Worm (Caenorhabditis elegans) whole organism, L4 larva: ENCODE measurements around the gene rer-1.

Source experiments
- F49E8.2 ChIP-seq: sonication (generic microtip); optimal IDR thresholded peaks from 2 replicates; lab custom pipeline; 2016; ENCODE audit warnings: missing compliant biosample characterization, mild to moderate bottlenecking, missing genetic modification characterization, borderline replicate concordance
- T20F7.1 ChIP-seq: fragments of 200-800 bp; sonication (Bioruptor generic); optimal IDR thresholded peaks from 2 replicates; lab custom pipeline; 2018; ENCODE audit warnings: mild to moderate bottlenecking, missing genetic modification characterization, missing compliant biosample characterization
- T26A8.4 ChIP-seq: fragments of 200-800 bp; sonication (Bioruptor generic); IDR thresholded peaks from 2 replicates; pipeline ENCODE4 v1.3.6; 2022; ENCODE audit warnings: missing genetic modification characterization, missing compliant biosample characterization
- Y105C5A.15 ChIP-seq: fragments of 200-800 bp; sonication (Bioruptor generic); IDR thresholded peaks from 2 replicates; pipeline ENCODE4 v1.3.6; 2022; ENCODE audit warnings: missing genetic modification characterization, missing compliant biosample characterization
- Y48G9A.11 ChIP-seq: fragments of 200-800 bp; sonication (Bioruptor generic); IDR thresholded peaks from 2 replicates; pipeline ENCODE4 v1.3.6; 2022; ENCODE audit warnings: missing genetic modification reagents, missing genetic modification characterization, missing compliant biosample characterization
- ZK337.2 ChIP-seq: fragments of 200-800 bp; sonication (Bioruptor generic); IDR thresholded peaks from 2 replicates; pipeline ENCODE4 v1.3.6; 2022; ENCODE audit warnings: missing genetic modification reagents, missing genetic modification characterization, missing compliant biosample characterization
- aha-1 ChIP-seq: fragments of 150-350 bp; peaks from one replicate; lab custom pipeline; 2014; ENCODE audit warnings: missing biosample characterization, missing genetic modification characterization
- aly-2 ChIP-seq: sonication (generic microtip); optimal IDR thresholded peaks from 2 replicates; lab custom pipeline; 2018; ENCODE audit warnings: missing biosample characterization, missing genetic modification characterization
- ama-1 ChIP-seq: fragments of 150-350 bp; optimal IDR thresholded peaks from 2 replicates; lab custom pipeline; 2014; ENCODE audit warnings: inconsistent platforms, mixed read lengths
- arid-1 ChIP-seq: fragments of 200-800 bp; sonication (Bioruptor generic); conservative IDR thresholded peaks from 2 replicates; pipeline ENCODE4 v1.3.6; 2022; ENCODE audit warnings: missing genetic modification reagents, missing genetic modification characterization, missing compliant biosample characterization
- ceh-28 ChIP-seq: fragments of 150-350 bp; optimal IDR thresholded peaks from 2 replicates; lab custom pipeline; 2014; ENCODE audit warnings: missing biosample characterization, missing genetic modification reagents, missing genetic modification characterization
- ceh-32 ChIP-seq: sonication (generic microtip); optimal IDR thresholded peaks from 2 replicates; lab custom pipeline; 2016; ENCODE audit warnings: mild to moderate bottlenecking, missing genetic modification characterization, missing compliant biosample characterization; ENCODE audit not compliant: poor library complexity
- ceh-82 ChIP-seq: sonication (generic microtip); optimal IDR thresholded peaks from 2 replicates; lab custom pipeline; 2017; ENCODE audit warnings: missing biosample characterization, missing genetic modification characterization
- cey-2 ChIP-seq: sonication (generic microtip); optimal IDR thresholded peaks from 3 replicates; lab custom pipeline; 2017; ENCODE audit warnings: missing genetic modification characterization, mild to moderate bottlenecking, missing compliant biosample characterization, antibody characterized with exemption, borderline replicate concordance; ENCODE audit not compliant: insufficient read depth
- daf-12 ChIP-seq: fragments of 150-350 bp; optimal IDR thresholded peaks from 2 replicates; lab custom pipeline; 2014; ENCODE audit warnings: missing biosample characterization, missing genetic modification reagents, missing genetic modification characterization
- daf-16 ChIP-seq, 3 experiments: sonication (generic microtip); optimal IDR thresholded peaks; 2 replicates each; lab custom pipeline; 2016 to 2017; ENCODE audit warnings: missing genetic modification characterization in 3 of 3, missing genetic modification reagents in 3 of 3, mild to moderate bottlenecking in 2 of 3, missing compliant biosample characterization in 2 of 3, missing biosample characterization in 1 of 3, moderate library complexity in 1 of 3
- daf-19 ChIP-seq: fragments of 200-800 bp; sonication (Bioruptor generic); conservative IDR thresholded peaks from 2 replicates; pipeline ENCODE4 v1.3.6; 2022; ENCODE audit warnings: missing genetic modification characterization, missing compliant biosample characterization
- dmd-8 ChIP-seq: fragments of 200-800 bp; sonication (Bioruptor generic); IDR thresholded peaks from 2 replicates; pipeline ENCODE4 v1.3.6; 2022; ENCODE audit warnings: missing genetic modification characterization, missing compliant biosample characterization
- dmd-9 ChIP-seq: fragments of 200-800 bp; sonication (Bioruptor generic); IDR thresholded peaks from 2 replicates; pipeline ENCODE4 v1.3.6; 2022; ENCODE audit warnings: missing genetic modification reagents, missing genetic modification characterization, missing compliant biosample characterization
- fkh-10 ChIP-seq: fragments of 150-350 bp; optimal IDR thresholded peaks from 2 replicates; lab custom pipeline; 2014; ENCODE audit warnings: missing biosample characterization, missing genetic modification reagents, missing genetic modification characterization
- fos-1 ChIP-seq: fragments of 150-350 bp; optimal IDR thresholded peaks from 2 replicates; lab custom pipeline; 2014; ENCODE audit warnings: missing biosample characterization, missing genetic modification characterization
- jun-1 ChIP-seq: fragments of 150-350 bp; optimal IDR thresholded peaks from 2 replicates; lab custom pipeline; 2014; ENCODE audit warnings: missing biosample characterization, missing genetic modification reagents, missing genetic modification characterization
- lin-29 ChIP-seq: fragments of 200-800 bp; sonication (Bioruptor generic); IDR thresholded peaks from 2 replicates; pipeline ENCODE4 v1.3.6; 2022; ENCODE audit warnings: missing genetic modification reagents, missing genetic modification characterization, missing compliant biosample characterization
- lin-38 ChIP-seq: fragments of 200-800 bp; sonication (Bioruptor generic); IDR thresholded peaks from 2 replicates; pipeline ENCODE4 v1.3.6; 2022; ENCODE audit warnings: missing genetic modification reagents, missing genetic modification characterization, missing compliant biosample characterization
- mdl-1 ChIP-seq, 2 experiments: fragments of 150-350 bp in 1 of 2; sonication (generic microtip) in 1 of 2; optimal IDR thresholded peaks; 2 replicates each; lab custom pipeline; 2014 to 2017; ENCODE audit warnings: missing biosample characterization in 2 of 2, missing genetic modification characterization in 2 of 2
- mes-2 ChIP-seq: sonication (generic microtip); optimal IDR thresholded peaks from 2 replicates; lab custom pipeline; 2016; ENCODE audit warnings: missing genotype, mild to moderate bottlenecking, missing genetic modification characterization, missing compliant biosample characterization; ENCODE audit not compliant: poor library complexity, severe bottlenecking
- mxl-2 ChIP-seq: fragments of 200-800 bp; sonication (Bioruptor generic); conservative IDR thresholded peaks from 2 replicates; pipeline ENCODE4 v1.3.6; 2022; ENCODE audit warnings: missing genetic modification reagents, missing genetic modification characterization, missing compliant biosample characterization
- mxl-3 ChIP-seq: fragments of 200-800 bp; sonication (Bioruptor generic); optimal IDR thresholded peaks from 2 replicates; lab custom pipeline; 2018; ENCODE audit warnings: mild to moderate bottlenecking, missing genetic modification characterization, missing compliant biosample characterization
- nhr-102 ChIP-seq: sonication (generic microtip); optimal IDR thresholded peaks from 2 replicates; lab custom pipeline; 2016; ENCODE audit warnings: mild to moderate bottlenecking, missing genetic modification characterization, moderate library complexity, missing compliant biosample characterization
- nhr-11 ChIP-seq: fragments of 150-350 bp; optimal IDR thresholded peaks from 2 replicates; lab custom pipeline; 2014; ENCODE audit warnings: missing biosample characterization, missing genetic modification characterization
- nhr-28 ChIP-seq: fragments of 150-350 bp; optimal IDR thresholded peaks from 2 replicates; lab custom pipeline; 2014; ENCODE audit warnings: missing biosample characterization, missing genetic modification characterization
- nhr-48 ChIP-seq: sonication (generic microtip); optimal IDR thresholded peaks from 2 replicates; lab custom pipeline; 2016; ENCODE audit warnings: mild to moderate bottlenecking, missing genetic modification characterization, missing compliant biosample characterization
- pha-4 ChIP-seq, 2 experiments: fragments of 150-350 bp in 1 of 2; fragments of 200-800 bp in 1 of 2; sonication (Bioruptor generic) in 1 of 2; IDR thresholded peaks in 1 of 2; optimal IDR thresholded peaks in 1 of 2; 2 replicates each; pipeline versions ENCODE4 v1.3.6 to Lab custom; 2014 to 2022; ENCODE audit warnings: missing genetic modification characterization in 2 of 2, missing genetic modification reagents in 2 of 2, missing biosample characterization in 1 of 2, missing compliant biosample characterization in 1 of 2
- php-3 ChIP-seq: fragments of 200-800 bp; sonication (Bioruptor generic); IDR thresholded peaks from 2 replicates; pipeline ENCODE4 v1.3.6; 2022; ENCODE audit warnings: missing genetic modification reagents, missing genetic modification characterization, missing compliant biosample characterization
- rbr-2 ChIP-seq: sonication (generic microtip); optimal IDR thresholded peaks from 2 replicates; lab custom pipeline; 2016; ENCODE audit warnings: missing genotype, missing genetic modification characterization, missing compliant biosample characterization
- sdz-12 ChIP-seq: fragments of 200-800 bp; sonication (Bioruptor generic); optimal IDR thresholded peaks from 2 replicates; lab custom pipeline; 2018; ENCODE audit warnings: mild to moderate bottlenecking, missing genetic modification characterization, missing compliant biosample characterization
- snpc-4 ChIP-seq: fragments of 150-350 bp; optimal IDR thresholded peaks from 2 replicates; lab custom pipeline; 2014; ENCODE audit warnings: missing biosample characterization, missing genetic modification characterization
- spr-3 ChIP-seq: fragments of 200-800 bp; sonication (Bioruptor generic); optimal IDR thresholded peaks from 2 replicates; lab custom pipeline; 2018; ENCODE audit warnings: mild to moderate bottlenecking, missing genetic modification characterization, missing compliant biosample characterization
- unc-39 ChIP-seq: sonication (generic microtip); optimal IDR thresholded peaks from 2 replicates; lab custom pipeline; 2017; ENCODE audit warnings: missing biosample characterization, missing genetic modification characterization
- unc-62 ChIP-seq, 3 experiments: fragments of 150-350 bp in 1 of 3; sonication (generic microtip); optimal IDR thresholded peaks in 2 of 3; peaks in 1 of 3; 1 replicate in 1 of 3; 2 replicates in 2 of 3; lab custom pipeline; 2014 to 2017; ENCODE audit warnings: missing biosample characterization in 3 of 3, missing genetic modification characterization in 3 of 3, missing genetic modification reagents in 3 of 3, missing genotype in 1 of 3
- zfp-2 ChIP-seq: sonication (generic microtip); optimal IDR thresholded peaks from 2 replicates; lab custom pipeline; 2016; ENCODE audit warnings: mild to moderate bottlenecking, missing genetic modification characterization, missing compliant biosample characterization
- zfp-3 ChIP-seq: fragments of 200-800 bp; sonication (Bioruptor generic); conservative IDR thresholded peaks from 2 replicates; pipeline ENCODE4 v1.3.6; 2022; ENCODE audit warnings: missing genetic modification reagents, missing genetic modification characterization, missing compliant biosample characterization
- ztf-11 ChIP-seq: fragments of 150-350 bp; optimal IDR thresholded peaks from 2 replicates; lab custom pipeline; 2014; ENCODE audit warnings: missing biosample characterization, missing genetic modification characterization

rer-1 gene

DNA sequence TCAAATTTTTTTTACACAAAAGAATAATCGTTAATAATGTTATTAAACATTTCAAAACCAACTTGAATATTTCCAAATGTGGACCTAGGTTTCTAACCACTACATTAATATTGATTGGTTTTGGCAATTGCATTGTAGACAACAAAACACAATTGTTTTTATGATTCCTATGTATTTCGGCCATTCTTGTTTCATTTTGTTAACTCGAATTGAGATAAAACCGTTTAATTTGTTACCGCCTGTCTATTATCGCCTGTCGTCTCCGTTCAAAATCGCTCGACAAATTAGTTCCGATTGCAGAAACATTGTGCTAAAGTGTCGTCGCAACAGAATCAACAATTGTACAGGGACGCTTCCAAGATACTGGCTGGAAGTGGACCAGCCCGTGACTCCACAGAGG lies 40.5 kb upstream of the rer-1 start, which contains the start of gene let-19:
Gene let-19, plus strand, starts transcription at position 301 of the 400 bp plus-strand sequence.
- TF ChIP-seq snpc-4 (tag; lab: Kevin White, UChicago) = no peak
- TF ChIP-seq mdl-1 (tag; optimal IDR thresholded peaks at IDR 0.05; lab: Kevin White, UChicago) = no peak
- no peak for TF ChIP-seq fkh-10
- no peak for TF ChIP-seq sdz-12 (GFP tag; lab: Kevin White, UChicago)
- no peak for TF ChIP-seq ceh-28 (tag; lab: Kevin White, UChicago)
- TF ChIP-seq ama-1 (lab: Kevin White, UChicago) = no peak
- no peak for TF ChIP-seq unc-39 (tag; lab: Kevin White, UChicago)

DNA sequence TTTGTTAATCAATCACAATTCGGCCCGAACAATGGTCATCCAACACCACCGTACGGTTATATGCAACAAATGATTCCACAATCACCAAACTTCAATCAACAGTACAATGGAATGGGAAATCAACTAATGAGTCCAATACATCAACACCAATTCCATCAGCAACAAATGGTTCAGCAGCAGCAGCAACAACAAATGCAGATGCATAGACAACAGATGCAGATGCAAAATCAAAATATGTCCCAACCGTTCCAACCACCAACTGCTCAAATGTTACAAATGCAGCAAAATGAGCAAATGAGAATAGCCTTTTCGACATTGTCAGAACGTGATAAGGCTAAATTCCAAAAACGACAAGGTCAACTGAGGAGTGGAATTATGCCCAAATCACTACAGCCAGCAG lies 34.7 kb upstream of the rer-1 start:
- TF ChIP-seq arid-1 (GFP tag; lab: Robert Waterston, UW) = no peak
- no peak for TF ChIP-seq fkh-10
- peak in 1 of 2 experiments; percentile 93 for TF ChIP-seq unc-62 (GFP tag; optimal IDR thresholded peaks at IDR 0.05 in 1 of 2; lab: Kevin White, UChicago)
- no peak for TF ChIP-seq unc-62 (tag; optimal IDR thresholded peaks at IDR 0.05; lab: Kevin White, UChicago)
- no peak for TF ChIP-seq jun-1 (tag; lab: Kevin White, UChicago)

DNA sequence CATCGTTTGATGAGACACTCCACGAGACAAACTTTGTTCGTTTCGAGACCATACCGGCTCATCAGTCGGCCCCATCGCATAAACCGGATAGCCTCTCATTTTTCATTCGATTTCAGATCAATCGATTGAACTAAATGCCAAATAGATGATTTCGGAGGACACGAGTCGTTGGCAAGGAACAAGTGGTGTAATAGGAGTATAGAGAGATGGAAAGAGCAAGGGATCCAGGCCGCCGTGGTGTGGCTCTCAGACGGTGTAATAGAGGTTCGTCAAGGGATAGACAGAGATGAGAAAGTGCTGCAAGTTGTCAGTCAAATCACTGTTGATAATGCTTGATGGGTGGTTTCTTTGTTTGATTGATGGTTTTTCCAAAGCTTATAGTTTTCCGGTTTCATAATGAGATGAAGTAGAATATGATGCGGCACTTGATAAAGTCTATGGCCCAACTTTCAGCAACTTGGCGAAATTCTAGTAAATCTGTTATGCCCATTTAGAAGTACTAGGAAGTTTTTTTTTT lies 27.7 kb upstream of the rer-1 start, which contains the start of gene sgn-1:
Gene sgn-1, minus strand, starts transcription at position 220 of the 517 bp plus-strand sequence.
- TF ChIP-seq ztf-11 (tag; lab: Kevin White, UChicago) (no peak), dmd-8 (GFP tag; lab: Robert Waterston, UW) (no peak), fos-1 (no peak), mxl-3 (peak; percentile 6), nhr-28 (tag; lab: Kevin White, UChicago) (no peak), Y105C5A.15 (GFP tag; lab: Robert Waterston, UW) (no peak), F49E8.2 (no peak), unc-62 (GFP tag; optimal IDR thresholded peaks at IDR 0.05 in 1 of 2; lab: Kevin White, UChicago) (peak in 1 of 2 experiments; percentile 40), unc-62 (tag; optimal IDR thresholded peaks at IDR 0.05; lab: Kevin White, UChicago) (no peak)

- no peak for TF ChIP-seq mxl-2 (GFP tag; lab: Robert Waterston, UW)
- no peak for TF ChIP-seq php-3
- TF ChIP-seq rbr-2 (tag; lab: Kevin White, UChicago) = peak; percentile 47
- no peak for TF ChIP-seq dmd-9 (GFP tag; lab: Robert Waterston, UW)
- TF ChIP-seq aha-1 (tag; lab: Kevin White, UChicago) = peak; percentile 95
- no peak for TF ChIP-seq jun-1 (tag; lab: Kevin White, UChicago)
- TF ChIP-seq spr-3 (GFP tag; lab: Kevin White, UChicago) = no peak
- TF ChIP-seq daf-16 (GFP tag; optimal IDR thresholded peaks at IDR 0.05; lab: Kevin White, UChicago) = no peak
- peak; percentile 47 for TF ChIP-seq daf-16 (tag; optimal IDR thresholded peaks at IDR 0.05; lab: Kevin White, UChicago)
- no peak for TF ChIP-seq nhr-48 (tag; lab: Kevin White, UChicago)
- no peak for TF ChIP-seq daf-19 (GFP tag; lab: Robert Waterston, UW)
- TF ChIP-seq lin-29 (GFP tag; lab: Robert Waterston, UW) = no peak
- no peak for TF ChIP-seq aly-2 (tag; lab: Kevin White, UChicago)
- no peak for TF ChIP-seq ceh-32 (tag; lab: Kevin White, UChicago)
- TF ChIP-seq daf-12 (tag; lab: Kevin White, UChicago) = no peak
- peak; percentile 24 for TF ChIP-seq nhr-11 (tag; lab: Kevin White, UChicago)
- TF ChIP-seq zfp-3 = no peak
- no peak for TF ChIP-seq T20F7.1 (GFP tag; lab: Kevin White, UChicago)
- TF ChIP-seq Y48G9A.11 (GFP tag; lab: Robert Waterston, UW) = no peak
- no peak for TF ChIP-seq nhr-102 (tag; lab: Kevin White, UChicago)
- no peak for TF ChIP-seq snpc-4 (tag; lab: Kevin White, UChicago)
- no peak for TF ChIP-seq zfp-2
- no peak for TF ChIP-seq pha-4 (GFP tag; IDR thresholded peaks at IDR 0.05; lab: Robert Waterston, UW)
- TF ChIP-seq pha-4 (tag; optimal IDR thresholded peaks at IDR 0.05; lab: Kevin White, UChicago) = no peak
- TF ChIP-seq ZK337.2 (GFP tag; lab: Robert Waterston, UW) = no peak
- no peak for TF ChIP-seq ceh-82
- peak; percentile 26 for TF ChIP-seq mes-2 (tag; lab: Kevin White, UChicago)
- no peak for TF ChIP-seq lin-38 (GFP tag; lab: Robert Waterston, UW)
- no peak for TF ChIP-seq cey-2 (tag; lab: Kevin White, UChicago)
- TF ChIP-seq T26A8.4 (GFP tag; lab: Robert Waterston, UW) = no peak
Observed at ce11 chrII:8784235-8784928, 26.8 kb upstream of the rer-1 start.
